Fruit fly (Drosophila melanogaster) whole organism, embryonic: ENCODE results near the gene CG9297.

ENCODE experiments used
- Aef1 ChIP-seq: fragments of 200-800 bp; sonication (Bioruptor generic); IDR thresholded peaks from 3 replicates; pipeline ENCODE4 v1.3.6; 2022; ENCODE audit warnings: missing biosample characterization, missing genetic modification characterization
- Bteb2 ChIP-seq: fragments of 200-800 bp; sonication (Bioruptor generic); optimal IDR thresholded peaks from 2 replicates; lab custom pipeline; 2016; ENCODE audit warnings: missing biosample characterization, missing genetic modification characterization
- CG11504 ChIP-seq: fragments of 200-800 bp; sonication (Bioruptor generic); optimal IDR thresholded peaks from 3 replicates; lab custom pipeline; 2019; ENCODE audit warnings: missing biosample characterization, mild to moderate bottlenecking, missing genetic modification characterization, moderate library complexity
- CG11695 ChIP-seq: fragments of 200-800 bp; sonication (Bioruptor generic); IDR thresholded peaks from 3 replicates; pipeline ENCODE4 v1.3.6; 2022; ENCODE audit warnings: missing biosample characterization, missing genetic modification characterization
- CG11723 ChIP-seq: fragments of 200-800 bp; sonication (Bioruptor generic); optimal IDR thresholded peaks from 2 replicates; lab custom pipeline; 2017; ENCODE audit warnings: missing biosample characterization, mild to moderate bottlenecking, missing genetic modification characterization
- CG12104 ChIP-seq: fragments of 200-800 bp; sonication (Bioruptor generic); optimal IDR thresholded peaks from 3 replicates; lab custom pipeline; 2016; ENCODE audit warnings: missing biosample characterization, missing genetic modification characterization
- CG12769 ChIP-seq: fragments of 200-800 bp; sonication (Bioruptor generic); optimal IDR thresholded peaks from 2 replicates; lab custom pipeline; 2019; ENCODE audit warnings: missing biosample characterization, mild to moderate bottlenecking, missing genetic modification characterization, moderate library complexity
- CG13296 ChIP-seq: fragments of 200-800 bp; sonication (Bioruptor generic); optimal IDR thresholded peaks from 3 replicates; lab custom pipeline; 2018; ENCODE audit warnings: missing biosample characterization, mild to moderate bottlenecking, missing genetic modification characterization
- CG13775 ChIP-seq: fragments of 200-800 bp; sonication (Bioruptor generic); optimal IDR thresholded peaks from 3 replicates; lab custom pipeline; 2017; ENCODE audit warnings: missing biosample characterization, mild to moderate bottlenecking, missing genetic modification characterization
- CG13894 ChIP-seq: fragments of 200-800 bp; sonication (Bioruptor generic); optimal IDR thresholded peaks from 3 replicates; lab custom pipeline; 2018; ENCODE audit warnings: missing biosample characterization, mild to moderate bottlenecking, missing genetic modification characterization, moderate library complexity
- CG16779 ChIP-seq: fragments of 200-800 bp; sonication (Bioruptor generic); IDR thresholded peaks from 2 replicates; pipeline ENCODE4 v1.3.6; 2022; ENCODE audit warnings: missing biosample characterization, missing genetic modification characterization
- CG5953 ChIP-seq: fragments of 200-800 bp; sonication (Bioruptor generic); IDR thresholded peaks from 2 replicates; pipeline ENCODE4 v1.3.6; 2022; ENCODE audit warnings: missing biosample characterization, missing genetic modification characterization
- CG8478 ChIP-seq: fragments of >200 bp; optimal IDR thresholded peaks from 2 replicates; lab custom pipeline; 2018
- CG8765 ChIP-seq: fragments of 200-800 bp; sonication (Bioruptor generic); IDR thresholded peaks from 2 replicates; pipeline ENCODE4 v1.3.6; 2022; ENCODE audit warnings: missing biosample characterization, missing genetic modification characterization
- CG8944 ChIP-seq: fragments of 200-800 bp; sonication (Bioruptor generic); optimal IDR thresholded peaks from 3 replicates; lab custom pipeline; 2016; ENCODE audit warnings: missing biosample characterization, missing genetic modification characterization
- CG9215 ChIP-seq: fragments of 200-800 bp; sonication (Bioruptor generic); IDR thresholded peaks from 2 replicates; pipeline ENCODE4 v1.3.6; 2022; ENCODE audit warnings: missing biosample characterization, missing genetic modification characterization
- Camta ChIP-seq: fragments of 200-800 bp; sonication (Bioruptor generic); optimal IDR thresholded peaks from 2 replicates; lab custom pipeline; 2016; ENCODE audit warnings: missing biosample characterization, missing genetic modification characterization
- D ChIP-seq, 2 experiments: fragments of 200-800 bp in 1 of 2; fragments of >200 bp in 1 of 2; sonication (Bioruptor generic) in 1 of 2; optimal IDR thresholded peaks; 2 replicates in 1 of 2; 3 replicates in 1 of 2; lab custom pipeline; 2017; ENCODE audit warnings: mild to moderate bottlenecking in 1 of 2, missing biosample characterization in 1 of 2, missing genetic modification characterization in 1 of 2, missing genetic modification reagents in 1 of 2
- Fer1 ChIP-seq: fragments of 200-800 bp; sonication (Bioruptor generic); optimal IDR thresholded peaks from 2 replicates; lab custom pipeline; 2017; ENCODE audit warnings: missing biosample characterization, mild to moderate bottlenecking, missing genetic modification characterization
- Fer3 ChIP-seq: fragments of 200-800 bp; sonication (Bioruptor generic); optimal IDR thresholded peaks from 2 replicates; lab custom pipeline; 2018; ENCODE audit warnings: missing biosample characterization, mild to moderate bottlenecking, missing genetic modification characterization, moderate library complexity
- Hmx ChIP-seq: fragments of 200-800 bp; sonication (Bioruptor generic); optimal IDR thresholded peaks from 2 replicates; lab custom pipeline; 2016; ENCODE audit warnings: missing biosample characterization, missing genetic modification characterization
- MTF-1 ChIP-seq: fragments of 200-800 bp; sonication (Bioruptor generic); optimal IDR thresholded peaks from 2 replicates; lab custom pipeline; 2018; ENCODE audit warnings: missing biosample characterization, mild to moderate bottlenecking, missing genetic modification characterization, borderline replicate concordance
- Med ChIP-seq: fragments of 200-800 bp; sonication (Bioruptor generic); peaks from one replicate; lab custom pipeline; 2016; ENCODE audit warnings: missing biosample characterization, missing genetic modification characterization, mild to moderate bottlenecking, inconsistent platforms, moderate library complexity
- Myb ChIP-seq: fragments of 200-800 bp; sonication (Bioruptor generic); optimal IDR thresholded peaks from 2 replicates; lab custom pipeline; 2016; ENCODE audit warnings: missing biosample characterization, missing genetic modification characterization
- NC2α ChIP-seq: fragments of 200-800 bp; sonication (Bioruptor generic); optimal IDR thresholded peaks from 2 replicates; lab custom pipeline; 2016; ENCODE audit warnings: missing biosample characterization, missing genetic modification characterization
- NC2β ChIP-seq: fragments of 200-800 bp; sonication (Bioruptor generic); optimal IDR thresholded peaks from 2 replicates; lab custom pipeline; 2016; ENCODE audit warnings: missing biosample characterization, missing genetic modification characterization
- Nf-YA ChIP-seq: fragments of 200-800 bp; sonication (Bioruptor generic); IDR thresholded peaks from 2 replicates; pipeline ENCODE4 v1.3.6; 2022; ENCODE audit warnings: missing biosample characterization, missing genetic modification characterization
- Opbp ChIP-seq: fragments of 200-800 bp; sonication (Bioruptor generic); IDR thresholded peaks from 3 replicates; pipeline ENCODE4 v1.3.6; 2022; ENCODE audit warnings: missing biosample characterization, missing genetic modification characterization; ENCODE audit not compliant: partially characterized antibody
- Ssrp ChIP-seq: fragments of 200-800 bp; sonication (Bioruptor generic); optimal IDR thresholded peaks from 2 replicates; lab custom pipeline; 2018; ENCODE audit warnings: missing biosample characterization, mild to moderate bottlenecking, missing genetic modification characterization, moderate library complexity
- bigmax ChIP-seq: fragments of 200-800 bp; sonication (Bioruptor generic); optimal IDR thresholded peaks from 2 replicates; lab custom pipeline; 2018; ENCODE audit warnings: missing biosample characterization, mild to moderate bottlenecking, missing genetic modification characterization
- cwo ChIP-seq: fragments of 200-800 bp; sonication (Bioruptor generic); optimal IDR thresholded peaks from 3 replicates; lab custom pipeline; 2017; ENCODE audit warnings: missing biosample characterization, missing genetic modification characterization, mild to moderate bottlenecking, moderate library complexity, missing genetic modification reagents
- dimm ChIP-seq: fragments of 200-800 bp; sonication (Bioruptor generic); IDR thresholded peaks from 2 replicates; pipeline ENCODE4 v1.3.6; 2022; ENCODE audit warnings: missing biosample characterization, missing genetic modification characterization
- disco-r ChIP-seq: fragments of 200-800 bp; sonication (Bioruptor generic); optimal IDR thresholded peaks from 2 replicates; lab custom pipeline; 2016; ENCODE audit warnings: missing biosample characterization, missing genetic modification characterization
- exex ChIP-seq: fragments of 200-800 bp; sonication (Bioruptor generic); optimal IDR thresholded peaks from 4 replicates; lab custom pipeline; 2018; ENCODE audit warnings: missing biosample characterization, mild to moderate bottlenecking, missing genetic modification characterization, moderate library complexity
- fd96Cb ChIP-seq: fragments of 200-800 bp; sonication (Bioruptor generic); optimal IDR thresholded peaks from 2 replicates; lab custom pipeline; 2018; ENCODE audit warnings: missing biosample characterization, mild to moderate bottlenecking, missing genetic modification characterization, moderate library complexity
- fru ChIP-seq: fragments of >200 bp; optimal IDR thresholded peaks from 2 replicates; lab custom pipeline; 2017
- grau ChIP-seq: fragments of 200-800 bp; optimal IDR thresholded peaks from 3 replicates; lab custom pipeline; 2019; ENCODE audit warnings: missing biosample characterization, mild to moderate bottlenecking, missing genetic modification characterization, moderate library complexity
- gro ChIP-seq: fragments of 200-800 bp; sonication (Bioruptor generic); optimal IDR thresholded peaks from 2 replicates; lab custom pipeline; 2016; ENCODE audit warnings: missing biosample characterization, missing genetic modification characterization
- gsb-n ChIP-seq: fragments of 200-800 bp; sonication (Bioruptor generic); optimal IDR thresholded peaks from 3 replicates; lab custom pipeline; 2018; ENCODE audit warnings: missing biosample characterization, mild to moderate bottlenecking, missing genetic modification characterization
- gt ChIP-seq: fragments of 200-800 bp; sonication (Bioruptor generic); IDR thresholded peaks from 2 replicates; pipeline ENCODE4 v1.3.6; 2022; ENCODE audit warnings: missing biosample characterization, missing genetic modification characterization
- kay ChIP-seq: fragments of 200-800 bp; sonication (Bioruptor generic); optimal IDR thresholded peaks from 2 replicates; lab custom pipeline; 2016; ENCODE audit warnings: missing biosample characterization, missing genetic modification characterization
- kni ChIP-seq: fragments of 200-800 bp; sonication (Bioruptor generic); optimal IDR thresholded peaks from 3 replicates; lab custom pipeline; 2017; ENCODE audit warnings: mild to moderate bottlenecking, missing biosample characterization, missing genetic modification reagents, missing genetic modification characterization
- lmd ChIP-seq: fragments of 200-800 bp; sonication (Bioruptor generic); IDR thresholded peaks from 2 replicates; pipeline ENCODE4 v1.3.6; 2022; ENCODE audit warnings: missing biosample characterization, missing genetic modification characterization
- pho ChIP-seq: fragments of 200-800 bp; sonication (Bioruptor generic); optimal IDR thresholded peaks from 2 replicates; lab custom pipeline; 2016; ENCODE audit warnings: missing biosample characterization, missing genetic modification characterization
- sens ChIP-seq: fragments of 200-800 bp; sonication (Bioruptor generic); peaks from one replicate; lab custom pipeline; 2016; ENCODE audit warnings: missing biosample characterization, missing genetic modification characterization
- ssp ChIP-seq: fragments of 200-800 bp; sonication (Bioruptor generic); IDR thresholded peaks from 2 replicates; pipeline ENCODE4 v1.3.6; 2022; ENCODE audit warnings: missing biosample characterization, missing genetic modification characterization
- tgo ChIP-seq: fragments of 200-800 bp; sonication (Bioruptor generic); IDR thresholded peaks from 3 replicates; pipeline ENCODE4 v1.3.6; 2022; ENCODE audit warnings: missing biosample characterization, missing genetic modification characterization
- tll ChIP-seq, 2 experiments: fragments of 200-800 bp in 1 of 2; fragments of >200 bp in 1 of 2; sonication (Bioruptor generic) in 1 of 2; optimal IDR thresholded peaks; 2 replicates each; lab custom pipeline; 2017 to 2019; ENCODE audit warnings: missing biosample characterization in 2 of 2, missing genetic modification characterization in 2 of 2, mild to moderate bottlenecking in 1 of 2, moderate library complexity in 1 of 2
- vnd ChIP-seq: fragments of 200-800 bp; sonication (Bioruptor generic); IDR thresholded peaks from 3 replicates; pipeline ENCODE4 v1.3.6; 2022; ENCODE audit warnings: missing biosample characterization, missing genetic modification characterization; ENCODE audit not compliant: partially characterized antibody
- z ChIP-seq: fragments of 200-800 bp; sonication (Bioruptor generic); IDR thresholded peaks from 3 replicates; pipeline ENCODE4 v1.3.6; 2022; ENCODE audit warnings: missing biosample characterization, missing genetic modification characterization

CG9297 gene

dm6 chr3R:13793105-13793978 lies 22.0 kb downstream of the CG9297 start (continued):
- TF ChIP-seq fd96Cb (tag; lab: Kevin White, UChicago), result peak; percentile 33
- TF ChIP-seq CG8478 (lab: Kevin White, UChicago), result no peak
- TF ChIP-seq CG13894, result no peak
- no peak for TF ChIP-seq Nf-YA (GFP tag; lab: Robert Waterston, UW)
- no peak for TF ChIP-seq D (optimal IDR thresholded peaks at IDR 0.05; lab: Kevin White, UChicago)
- no peak for TF ChIP-seq D (GFP tag; optimal IDR thresholded peaks at IDR 0.05; lab: Kevin White, UChicago)
- no peak for TF ChIP-seq CG13775 (GFP tag; lab: Kevin White, UChicago)
- TF ChIP-seq bigmax (GFP tag; lab: Kevin White, UChicago), result no peak
- no peak for TF ChIP-seq Fer3 (tag; lab: Kevin White, UChicago)
- TF ChIP-seq NC2α (GFP tag; lab: Kevin White, UChicago), result no peak
- TF ChIP-seq kay (GFP tag; lab: Kevin White, UChicago), result no peak
- TF ChIP-seq CG9215, result no peak
- TF ChIP-seq grau (tag; lab: Kevin White, UChicago), result peak; percentile 41
- no peak for TF ChIP-seq MTF-1 (GFP tag; lab: Kevin White, UChicago)
- TF ChIP-seq Hmx (GFP tag; lab: Kevin White, UChicago), result no peak
- no peak for TF ChIP-seq CG12769 (tag; lab: Kevin White, UChicago)
- peak; percentile 41 for TF ChIP-seq gsb-n
- TF ChIP-seq Fer1, result no peak
- peak; percentile 15 for TF ChIP-seq Camta (GFP tag; lab: Kevin White, UChicago)
- no peak for TF ChIP-seq Bteb2 (GFP tag; lab: Kevin White, UChicago)
- no peak for TF ChIP-seq dimm
- TF ChIP-seq lmd, result peak; percentile 35; the same call in 1 of the 2 replicates
- no peak for TF ChIP-seq z (GFP tag; lab: Robert Waterston, UW)
- TF ChIP-seq exex, result no peak
- no peak for TF ChIP-seq pho (GFP tag; lab: Kevin White, UChicago)
- TF ChIP-seq gt (GFP tag; lab: Robert Waterston, UW), result no peak
- TF ChIP-seq ssp (GFP tag; lab: Robert Waterston, UW), result no peak
- no peak for TF ChIP-seq tll (GFP tag; optimal IDR thresholded peaks at IDR 0.05; lab: Kevin White, UChicago)
- TF ChIP-seq CG13296 (GFP tag; lab: Kevin White, UChicago), result no peak
- no peak for TF ChIP-seq NC2β
- TF ChIP-seq CG8765 (GFP tag; lab: Robert Waterston, UW), result no peak
- TF ChIP-seq vnd, result no peak
- TF ChIP-seq CG12104, result no peak
- peak; percentile 54 for TF ChIP-seq kni (GFP tag; lab: Kevin White, UChicago)
- TF ChIP-seq CG8944 (GFP tag; lab: Kevin White, UChicago), result no peak
- peak; percentile 93 for TF ChIP-seq sens (GFP tag; lab: Kevin White, UChicago)
- no peak for TF ChIP-seq CG11695 (GFP tag; lab: Robert Waterston, UW)
- no peak for TF ChIP-seq Aef1 (GFP tag; lab: Robert Waterston, UW)
- no peak for TF ChIP-seq cwo
- no peak for TF ChIP-seq Myb (GFP tag; lab: Kevin White, UChicago)
- TF ChIP-seq CG11504 (tag; lab: Kevin White, UChicago), result peak; percentile 35
- TF ChIP-seq fru (lab: Kevin White, UChicago), result no peak
- peak; percentile 52 for TF ChIP-seq Med (GFP tag; lab: Kevin White, UChicago)
- no peak for TF ChIP-seq CG11723 (GFP tag; lab: Kevin White, UChicago)
- TF ChIP-seq disco-r (GFP tag; lab: Kevin White, UChicago), result no peak
- TF ChIP-seq Opbp, result no peak
- TF ChIP-seq Ssrp (tag; lab: Kevin White, UChicago), result peak; percentile 60
- TF ChIP-seq gro (GFP tag; lab: Kevin White, UChicago), result no peak
- 0 out of 2 replicates have a peak, but pooled peaks have one; percentile 25 for TF ChIP-seq CG5953 (GFP tag; lab: Robert Waterston, UW)
- peak; percentile 37 for TF ChIP-seq tgo (GFP tag; lab: Robert Waterston, UW)
- no peak for TF ChIP-seq CG16779
